Worm (Caenorhabditis elegans): ENCODE data around the gene F16B4.4.

Gene F16B4.4

ce11 chrV:1579790-1580189 lies 14.0 kb upstream of the F16B4.4 start:
- TF ChIP-seq sem-2 (GFP tag; optimal IDR thresholded peaks at IDR 0.05) (no peak), unc-39 (tag; optimal IDR thresholded peaks at IDR 0.05) (no peak), cnd-1 (tag; optimal IDR thresholded peaks at IDR 0.05) (no peak), sptf-1 (tag; optimal IDR thresholded peaks at IDR 0.05) (no peak), ham-2 (GFP tag; optimal IDR thresholded peaks at IDR 0.05) (no peak), tbx-8 (GFP tag; optimal IDR thresholded peaks at IDR 0.05) (no peak), elt-1 (tag; optimal IDR thresholded peaks at IDR 0.05; ENCODE audit: borderline replicate concordance, insufficient read depth) (no peak), mab-5 (tag; optimal IDR thresholded peaks at IDR 0.05) (no peak), mep-1 (tag; optimal IDR thresholded peaks at IDR 0.05) (no peak), unc-120 (tag; optimal IDR thresholded peaks at IDR 0.05; ENCODE audit: poor library complexity, severe bottlenecking) (no peak), nhr-76 (tag; optimal IDR thresholded peaks at IDR 0.05) (no peak), nhr-237 (tag; optimal IDR thresholded peaks at IDR 0.05) (no peak), pha-4 (tag; optimal IDR thresholded peaks at IDR 0.05) (no peak), mls-2 (tag; optimal IDR thresholded peaks at IDR 0.05) (no peak), elt-3 (tag; optimal IDR thresholded peaks at IDR 0.05) (no peak), flh-1 (GFP tag; optimal IDR thresholded peaks at IDR 0.05) (no peak), ztf-11 (tag; optimal IDR thresholded peaks at IDR 0.05) (no peak)

ce11 chrV:1583242-1583641 lies 10.6 kb upstream of the F16B4.4 start:
- TF ChIP-seq cnd-1 (tag; optimal IDR thresholded peaks at IDR 0.05) (peak; percentile 18), ham-2 (GFP tag; optimal IDR thresholded peaks at IDR 0.05) (no peak), ceh-39 (tag; optimal IDR thresholded peaks at IDR 0.05) (no peak), lin-32 (GFP tag; optimal IDR thresholded peaks at IDR 0.05) (no peak), bed-3 (GFP tag; optimal IDR thresholded peaks at IDR 0.05) (no peak), unc-39 (tag; optimal IDR thresholded peaks at IDR 0.05) (no peak), ztf-11 (tag; optimal IDR thresholded peaks at IDR 0.05) (no peak)

DNA sequence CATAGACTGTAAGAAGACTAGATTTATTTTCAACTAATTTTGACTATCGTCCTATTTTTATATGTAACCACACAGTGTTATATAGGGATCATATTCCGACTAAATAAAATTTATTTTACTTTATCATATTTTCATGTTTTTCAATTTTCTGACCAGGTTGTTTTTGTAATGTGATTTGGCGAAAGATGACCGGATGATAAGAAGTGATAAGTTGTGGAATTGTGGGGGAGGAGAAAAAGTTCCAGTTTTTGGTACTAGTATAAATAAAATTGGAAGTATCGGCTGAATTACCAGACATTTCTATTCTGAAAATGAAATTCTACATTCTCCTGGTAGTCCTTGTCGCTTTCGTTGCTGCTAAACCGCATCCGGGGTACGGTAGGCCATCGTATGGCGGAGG lies 8.4 kb upstream of the F16B4.4 start, which contains the start of gene F16B4.7:
Gene F16B4.7, plus strand, starts transcription at position 301 of the 400 bp plus-strand sequence.
- no peak for TF ChIP-seq pha-4 (tag; optimal IDR thresholded peaks at IDR 0.05)
- no peak for TF ChIP-seq nhr-76 (tag; optimal IDR thresholded peaks at IDR 0.05)
- no peak for TF ChIP-seq nhr-2 (tag; optimal IDR thresholded peaks at IDR 0.05)
- no peak for TF ChIP-seq mab-5 (tag; optimal IDR thresholded peaks at IDR 0.05)
- TF ChIP-seq lsy-2 (tag; optimal IDR thresholded peaks at IDR 0.05), result no peak

- no peak for TF ChIP-seq nhr-12 (tag; optimal IDR thresholded peaks at IDR 0.05)
- no peak for TF ChIP-seq mab-5 (tag; optimal IDR thresholded peaks at IDR 0.05)
- TF ChIP-seq nhr-28 (tag; optimal IDR thresholded peaks at IDR 0.05), result no peak
- TF ChIP-seq elt-1 (tag; optimal IDR thresholded peaks at IDR 0.05; ENCODE audit: borderline replicate concordance, insufficient read depth), result no peak
- no peak for TF ChIP-seq lsy-2 (tag; optimal IDR thresholded peaks at IDR 0.05)
- TF ChIP-seq lin-32 (GFP tag; optimal IDR thresholded peaks at IDR 0.05), result no peak
- no peak for TF ChIP-seq ceh-39 (tag; optimal IDR thresholded peaks at IDR 0.05)
- TF ChIP-seq drap-1 (GFP tag; optimal IDR thresholded peaks at IDR 0.05), result no peak
- no peak for TF ChIP-seq sptf-1 (tag; optimal IDR thresholded peaks at IDR 0.05)
- no peak for TF ChIP-seq ces-1 (GFP tag; optimal IDR thresholded peaks at IDR 0.05)
- TF ChIP-seq ztf-11 (tag; optimal IDR thresholded peaks at IDR 0.05), result no peak
- no peak for TF ChIP-seq blmp-1 (tag; optimal IDR thresholded peaks at IDR 0.05)
- TF ChIP-seq M03D4.4 (tag; optimal IDR thresholded peaks at IDR 0.05), result no peak
- no peak for TF ChIP-seq cnd-1 (tag; optimal IDR thresholded peaks at IDR 0.05)
- TF ChIP-seq nhr-76 (tag; optimal IDR thresholded peaks at IDR 0.05), result no peak
- TF ChIP-seq snpc-4 (tag; optimal IDR thresholded peaks at IDR 0.05), result no peak
- no peak for TF ChIP-seq lin-13 (tag; optimal IDR thresholded peaks at IDR 0.05)
Observed at ce11 chrV:1586906-1587305, 6.9 kb upstream of the F16B4.4 start, which contains the start of gene F16B4.6. Gene F16B4.6, plus strand, starts transcription at chrV:1587206.

DNA sequence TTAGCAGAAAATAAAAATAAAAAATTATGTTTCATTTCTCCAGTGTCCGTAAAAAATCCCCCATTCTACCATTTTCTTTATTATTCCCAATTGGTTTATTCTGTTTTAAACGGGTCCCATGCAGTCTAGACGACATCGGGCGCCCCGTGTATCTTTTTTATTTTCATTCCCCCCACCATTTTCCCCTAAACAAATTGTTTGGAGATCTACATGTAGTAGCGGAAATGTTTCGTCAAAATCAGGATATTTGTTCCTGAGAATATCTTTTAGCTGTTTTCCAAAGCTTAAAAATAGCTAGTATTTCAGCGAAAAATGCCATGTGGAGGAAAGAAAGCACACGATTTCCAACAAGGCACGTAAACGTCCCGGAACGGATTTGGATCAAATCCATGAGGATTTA lies 5.7 kb upstream of the F16B4.4 start, which contains the start of gene F16B4.5:
Gene F16B4.5, plus strand, starts transcription at position 301 of the 400 bp plus-strand sequence.
- TF ChIP-seq cnd-1 (tag; optimal IDR thresholded peaks at IDR 0.05) (no peak), lsy-2 (tag; optimal IDR thresholded peaks at IDR 0.05) (no peak), M03D4.4 (tag; optimal IDR thresholded peaks at IDR 0.05) (no peak), mep-1 (tag; optimal IDR thresholded peaks at IDR 0.05) (no peak), ces-1 (GFP tag; optimal IDR thresholded peaks at IDR 0.05) (no peak), nhr-237 (tag; optimal IDR thresholded peaks at IDR 0.05) (no peak), elt-1 (tag; optimal IDR thresholded peaks at IDR 0.05; ENCODE audit: borderline replicate concordance, insufficient read depth) (no peak), ceh-43 (GFP tag; optimal IDR thresholded peaks at IDR 0.05) (no peak), unc-62 (GFP tag; optimal IDR thresholded peaks at IDR 0.05) (no peak), unc-39 (tag; optimal IDR thresholded peaks at IDR 0.05) (no peak), lin-13 (tag; optimal IDR thresholded peaks at IDR 0.05) (no peak), nhr-28 (tag; optimal IDR thresholded peaks at IDR 0.05) (no peak), nhr-12 (tag; optimal IDR thresholded peaks at IDR 0.05) (no peak), ztf-11 (tag; optimal IDR thresholded peaks at IDR 0.05) (no peak), hlh-1 (tag; optimal IDR thresholded peaks at IDR 0.05) (no peak), sem-2 (GFP tag; optimal IDR thresholded peaks at IDR 0.05) (no peak), snpc-4 (tag; optimal IDR thresholded peaks at IDR 0.05) (no peak)

All from whole organism, mixed stage, embryonic.